Fruit fly (Drosophila melanogaster): ENCODE measurements around the gene CG42394.

CG42394 gene

dm6 chr3R:10868427-10868962, 18.9 kb downstream of the CG42394 start, which contains the start of the genes SelR and Tsp86D (continued):
- TF ChIP-seq CG8089 (GFP tag; optimal IDR thresholded peaks at IDR 0.05) (no peak), p53 (GFP tag; optimal IDR thresholded peaks at IDR 0.05) (peak; percentile 57), so (GFP tag; IDR thresholded peaks at IDR 0.05) (no peak; the same call in 2 of the 3 replicates), CG17612 (GFP tag; IDR thresholded peaks at IDR 0.05) (no peak), GATAe (GFP tag; conservative IDR thresholded peaks at IDR 0.05) (no peak; the same call in 1 of the 2 replicates), Nf-YB (GFP tag; optimal IDR thresholded peaks at IDR 0.05) (peak; percentile 7), CG11093 (GFP tag; IDR thresholded peaks at IDR 0.05) (no peak), kay (GFP tag; optimal IDR thresholded peaks at IDR 0.05) (no peak), Hr3 (GFP tag; optimal IDR thresholded peaks at IDR 0.05) (no peak), CG16815 (GFP tag; optimal IDR thresholded peaks at IDR 0.05) (no peak), CG32767 (GFP tag; IDR thresholded peaks at IDR 0.05) (peak; percentile 45; the same call in 1 of the 2 replicates), tgo (GFP tag; IDR thresholded peaks at IDR 0.05) (no peak), zen (tag; optimal IDR thresholded peaks at IDR 0.05) (peak; percentile 66), fu2 (GFP tag; optimal IDR thresholded peaks at IDR 0.05) (no peak), vvl (GFP tag; IDR thresholded peaks at IDR 0.05) (peak; percentile 33), rib (GFP tag; IDR thresholded peaks at IDR 0.05) (no peak), CG10543 (GFP tag; optimal IDR thresholded peaks at IDR 0.05) (peak; percentile 67), crc (GFP tag; optimal IDR thresholded peaks at IDR 0.05) (no peak), Doc3 (GFP tag; IDR thresholded peaks at IDR 0.05; ENCODE audit: partially characterized antibody) (peak; percentile 40; the same call in 2 of the 3 replicates), Spps (tag; optimal IDR thresholded peaks at IDR 0.05) (no peak), TFAM (GFP tag; optimal IDR thresholded peaks at IDR 0.05) (no peak), sens (GFP tag) (peak; percentile 20), CG15479 (GFP tag; optimal IDR thresholded peaks at IDR 0.05) (no peak), pzg (GFP tag; optimal IDR thresholded peaks at IDR 0.05) (peak; percentile 97), HLHmδ (GFP tag; optimal IDR thresholded peaks at IDR 0.05) (peak; percentile 78), bowl (GFP tag; IDR thresholded peaks at IDR 0.05) (no peak), CG6854 (GFP tag; optimal IDR thresholded peaks at IDR 0.05) (peak; percentile 42), amos (GFP tag; IDR thresholded peaks at IDR 0.05; ENCODE audit: partially characterized antibody) (peak; percentile 73; the same call in 1 of the 2 replicates), unc-4 (GFP tag; IDR thresholded peaks at IDR 0.05; ENCODE audit: partially characterized antibody) (peak; percentile 66), sisA (GFP tag; IDR thresholded peaks at IDR 0.05) (no peak), cas (GFP tag; IDR thresholded peaks at IDR 0.05) (no peak), CG14014 (GFP tag; IDR thresholded peaks at IDR 0.05) (no peak), dimm (GFP tag; IDR thresholded peaks at IDR 0.05) (no peak), Pdp1 (GFP tag; optimal IDR thresholded peaks at IDR 0.05) (peak in 1 of 2 experiments; percentile 77), CG1647 (GFP tag; optimal IDR thresholded peaks at IDR 0.05) (no peak), Antp (GFP tag; optimal IDR thresholded peaks at IDR 0.05) (peak; percentile 17), NFAT (GFP tag; IDR thresholded peaks at IDR 0.05) (0 out of 2 replicates have a peak, but pooled peaks have one; percentile 27), lov (optimal IDR thresholded peaks at IDR 0.05) (no peak), lov (GFP tag; IDR thresholded peaks at IDR 0.05) (peak; percentile 62; the same call in 1 of the 3 replicates), CG10274 (GFP tag; optimal IDR thresholded peaks at IDR 0.05) (no peak), H15 (GFP tag; IDR thresholded peaks at IDR 0.05) (no peak), CG2199 (GFP tag; IDR thresholded peaks at IDR 0.05) (no peak), hbn (GFP tag; IDR thresholded peaks at IDR 0.05; ENCODE audit: partially characterized antibody) (peak; percentile 27; the same call in 1 of the 2 replicates), sc (optimal IDR thresholded peaks at IDR 0.05) (no peak), sc (GFP tag; optimal IDR thresholded peaks at IDR 0.05) (no peak), CG15696 (tag; optimal IDR thresholded peaks at IDR 0.05) (no peak), zfh2 (GFP tag; optimal IDR thresholded peaks at IDR 0.05) (no peak), insv (GFP tag; optimal IDR thresholded peaks at IDR 0.05) (peak in 1 of 2 experiments; percentile 35), Taf1 (GFP tag; IDR thresholded peaks at IDR 0.05) (no peak), CG16813 (GFP tag; IDR thresholded peaks at IDR 0.05; ENCODE audit: partially characterized antibody) (peak; percentile 53), wor (GFP tag; IDR thresholded peaks at IDR 0.05) (no peak)

All from whole organism, embryonic.